Worm (Caenorhabditis elegans) whole organism, young adult: ENCODE results near the gene glb-16.

Experiments used
- B0261.1 ChIP-seq: sonication (generic microtip); optimal IDR thresholded peaks from 2 replicates; lab custom pipeline; 2016; ENCODE audit warnings: mild to moderate bottlenecking, missing genetic modification characterization, moderate library complexity, missing compliant biosample characterization
- lin-35 ChIP-seq, 3 experiments: fragments of 150-350 bp in 2 of 3; sonication (generic microtip) in 1 of 3; optimal IDR thresholded peaks; 2 replicates each; lab custom pipeline; 2014 to 2018; ENCODE audit warnings: missing biosample characterization in 3 of 3, missing genetic modification characterization in 3 of 3, missing genetic modification reagents in 3 of 3
- nfya-1 ChIP-seq: sonication (generic microtip); optimal IDR thresholded peaks from 2 replicates; lab custom pipeline; 2017; ENCODE audit warnings: antibody characterized with exemption, missing compliant biosample characterization, missing genetic modification characterization, borderline replicate concordance; ENCODE audit not compliant: insufficient read depth
- nfyb-1 ChIP-seq: fragments of 200-800 bp; sonication (Bioruptor generic); IDR thresholded peaks from 2 replicates; pipeline ENCODE4 v1.3.6; 2022; ENCODE audit warnings: missing genetic modification reagents, missing genetic modification characterization, missing compliant biosample characterization
- nhr-120 ChIP-seq: fragments of 200-800 bp; sonication (Bioruptor generic); IDR thresholded peaks from 2 replicates; pipeline ENCODE4 v1.3.6; 2022; ENCODE audit warnings: missing genetic modification characterization, missing compliant biosample characterization
- unc-62 ChIP-seq: fragments of 150-350 bp; optimal IDR thresholded peaks from 2 replicates; lab custom pipeline; 2014; ENCODE audit warnings: missing biosample characterization, missing genetic modification reagents, missing genetic modification characterization
- ztf-28 ChIP-seq: fragments of 200-800 bp; sonication (Bioruptor generic); IDR thresholded peaks from 2 replicates; pipeline ENCODE4 v1.3.6; 2022; ENCODE audit warnings: missing genetic modification reagents, missing genetic modification characterization, missing compliant biosample characterization

- no peak for TF ChIP-seq unc-62
- no peak for TF ChIP-seq nfyb-1
- no peak for TF ChIP-seq ztf-28 (GFP tag; lab: Robert Waterston, UW)
- TF ChIP-seq lin-35 (GFP tag; optimal IDR thresholded peaks at IDR 0.05; lab: Kevin White, UChicago): no peak
- no peak for TF ChIP-seq nfya-1 (tag; lab: Kevin White, UChicago)
- TF ChIP-seq nhr-120 (GFP tag; lab: Robert Waterston, UW): no peak
- TF ChIP-seq B0261.1 (tag; lab: Kevin White, UChicago): no peak
These were observed 33.7 kb upstream of the glb-16 start for ce11 chrX:7573629-7574028.
